Comparison of ENCODE assay signal across 1 worm cellular context in genomic region chrII:7640161-7640841, ce11.
TF ChIP-seq lines count a peak whose summit lies in the region.

No protein-coding gene starts in this region.

TF ChIP-seq in whole organism, L1 larva, 84 proteins besides CTCF, POLR2A, EP300 and RAD21 (continued from another document):
- TF ChIP-seq egl-27 (tag; optimal IDR thresholded peaks at IDR 0.05; lab: Kevin White, UChicago): no peak
